Fruit fly (Drosophila melanogaster): ENCODE results near the gene CG4582.

Gene CG4582

dm6 chr3R:25583079-25583478, at the start of gene CG4582:
Gene CG4582 (minus strand): TSS chr3R:25583179.
- TF ChIP-seq Sin3A (optimal IDR thresholded peaks at IDR 0.05) (no peak), CG6791 (GFP tag; IDR thresholded peaks at IDR 0.05; ENCODE audit: partially characterized antibody) (no peak), CG4854 (GFP tag; optimal IDR thresholded peaks at IDR 0.05) (no peak)

- TF ChIP-seq H2.0 (GFP tag; IDR thresholded peaks at IDR 0.05) (peak; percentile 70), Nf-YB (GFP tag; optimal IDR thresholded peaks at IDR 0.05) (no peak), CG4404 (GFP tag; IDR thresholded peaks at IDR 0.05) (peak; percentile 49; the same call in 1 of the 2 replicates), Dek (tag; optimal IDR thresholded peaks at IDR 0.05) (peak; percentile 57), hth (optimal IDR thresholded peaks at IDR 0.05) (no peak), nom (GFP tag; optimal IDR thresholded peaks at IDR 0.05) (no peak), dmrt99B (tag; optimal IDR thresholded peaks at IDR 0.05) (peak; percentile 80), CG1233 (GFP tag; optimal IDR thresholded peaks at IDR 0.05) (peak; percentile 47), Xbp1 (GFP tag; optimal IDR thresholded peaks at IDR 0.05) (peak; percentile 77), CG4820 (GFP tag; optimal IDR thresholded peaks at IDR 0.05) (peak; percentile 67), C15 (GFP tag; IDR thresholded peaks at IDR 0.05) (0 out of 3 replicates have a peak, but pooled peaks have one; percentile 42), Dll (GFP tag; IDR thresholded peaks at IDR 0.05; ENCODE audit: partially characterized antibody) (no peak), lmd (GFP tag; IDR thresholded peaks at IDR 0.05) (peak; percentile 80), CG17829 (tag; optimal IDR thresholded peaks at IDR 0.05) (peak; percentile 52), CG7839 (tag; optimal IDR thresholded peaks at IDR 0.05) (peak; percentile 74), CG7963 (GFP tag; IDR thresholded peaks at IDR 0.05; ENCODE audit: partially characterized antibody) (no peak), kni (GFP tag; optimal IDR thresholded peaks at IDR 0.05) (peak; percentile 20), ERR (GFP tag; optimal IDR thresholded peaks at IDR 0.05) (peak; percentile 36), her (GFP tag; optimal IDR thresholded peaks at IDR 0.05) (peak; percentile 55), Xrp1 (GFP tag; IDR thresholded peaks at IDR 0.05) (peak; percentile 83), NFAT (GFP tag; IDR thresholded peaks at IDR 0.05) (no peak; the same call in 1 of the 2 replicates), B-H1 (GFP tag; IDR thresholded peaks at IDR 0.05) (peak; percentile 64), CG3407 (GFP tag; optimal IDR thresholded peaks at IDR 0.05) (peak; percentile 47), Fer2 (tag; optimal IDR thresholded peaks at IDR 0.05) (peak; percentile 37), Lhr (GFP tag; optimal IDR thresholded peaks at IDR 0.05) (no peak), ase (GFP tag; IDR thresholded peaks at IDR 0.05) (peak; percentile 54; the same call in 1 of the 3 replicates), CoRest (tag; optimal IDR thresholded peaks at IDR 0.05) (peak; percentile 68), ci (GFP tag; IDR thresholded peaks at IDR 0.05) (peak; percentile 88), CG30403 (GFP tag; optimal IDR thresholded peaks at IDR 0.05) (peak; percentile 60), CG4707 (GFP tag; optimal IDR thresholded peaks at IDR 0.05) (peak; percentile 17), HLH4C (GFP tag; IDR thresholded peaks at IDR 0.05; ENCODE audit: partially characterized antibody) (no peak), Atf6 (GFP tag; IDR thresholded peaks at IDR 0.05) (0 out of 2 replicates have a peak, but pooled peaks have one; percentile 9), Lpt (GFP tag; optimal IDR thresholded peaks at IDR 0.05) (no peak), Med (GFP tag) (peak; percentile 95), CG1647 (GFP tag; optimal IDR thresholded peaks at IDR 0.05) (peak; percentile 40), Stat92E (GFP tag; optimal IDR thresholded peaks at IDR 0.05) (no peak), lab (GFP tag; optimal IDR thresholded peaks at IDR 0.05) (peak; percentile 87), sima (GFP tag; optimal IDR thresholded peaks at IDR 0.05) (peak; percentile 15), Nf-YC (tag; optimal IDR thresholded peaks at IDR 0.05) (peak; percentile 35), ewg (GFP tag; optimal IDR thresholded peaks at IDR 0.05) (peak; percentile 48), maf-S (GFP tag; optimal IDR thresholded peaks at IDR 0.05) (peak; percentile 25), Deaf1 (tag; optimal IDR thresholded peaks at IDR 0.05) (no peak), CG3726 (GFP tag; IDR thresholded peaks at IDR 0.05) (peak; percentile 76; the same call in 2 of the 3 replicates), kah (GFP tag; optimal IDR thresholded peaks at IDR 0.05) (peak; percentile 2), CG4360 (GFP tag; IDR thresholded peaks at IDR 0.05) (0 out of 2 replicates have a peak, but pooled peaks have one; percentile 30), zfh2 (GFP tag; optimal IDR thresholded peaks at IDR 0.05) (no peak)
These were observed 48.1 kb upstream of the CG4582 start for dm6 chr3R:25631079-25631478.
